Fruit fly (Drosophila melanogaster): ENCODE results near the gene Lgr4.

The Lgr4 gene

DNA sequence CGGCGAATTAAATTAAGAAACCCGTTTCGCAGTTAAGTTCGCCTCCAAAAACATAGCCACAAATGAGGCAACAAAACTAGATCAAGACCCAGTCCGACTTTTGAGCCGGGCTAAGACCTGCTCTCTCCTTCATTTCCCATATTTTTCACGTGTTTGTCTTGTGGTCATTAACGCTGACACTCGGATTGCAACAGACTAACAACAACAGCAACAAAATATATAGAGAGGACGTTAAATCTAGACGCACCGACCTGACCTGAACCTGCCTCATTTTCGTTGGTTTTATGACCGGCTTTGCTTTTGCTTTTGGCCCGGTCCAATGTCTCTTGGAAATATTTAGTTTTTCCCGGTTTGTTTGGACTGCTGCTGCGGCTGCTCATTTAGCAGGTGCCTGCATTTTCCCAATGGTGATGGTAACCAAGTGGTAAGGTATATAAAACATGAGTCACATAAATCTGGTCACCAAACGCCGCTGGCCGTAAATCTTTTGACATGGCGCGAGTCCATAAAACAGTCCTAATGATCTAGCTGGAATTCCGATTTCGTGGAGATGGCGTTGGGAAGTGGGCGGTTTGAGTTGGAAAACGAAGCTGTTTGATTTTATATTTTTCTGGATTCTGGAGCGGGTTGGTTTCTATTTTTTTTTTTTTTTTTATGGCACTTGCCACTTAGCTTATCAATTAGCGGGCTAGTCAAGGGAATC is 38.7 kb upstream of the Lgr4 start:
- TF ChIP-seq CG8478 (optimal IDR thresholded peaks at IDR 0.05): no peak

DNA sequence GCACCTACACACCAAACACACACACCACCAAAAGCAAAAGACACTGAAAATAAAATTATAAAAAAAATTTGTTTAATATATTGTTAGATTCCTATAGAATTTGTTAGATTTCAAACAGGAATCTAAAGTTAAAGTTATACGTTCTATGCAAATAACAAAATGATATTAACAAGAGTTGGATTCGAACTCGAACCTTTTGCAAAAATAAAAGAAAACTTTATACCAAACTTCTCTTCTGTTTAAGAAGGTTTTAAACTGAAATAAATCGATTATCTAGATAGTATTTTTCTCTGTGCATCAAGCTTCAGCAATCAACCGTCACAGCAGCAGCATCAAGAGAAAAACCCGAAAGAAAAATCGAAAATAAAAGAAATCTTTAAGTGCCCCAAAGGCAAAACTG is 37.5 kb upstream of the Lgr4 start:
- TF ChIP-seq CG8478 (optimal IDR thresholded peaks at IDR 0.05) (no peak), usp (GFP tag; optimal IDR thresholded peaks at IDR 0.05) (no peak), psq (optimal IDR thresholded peaks at IDR 0.05) (no peak), Dll (optimal IDR thresholded peaks at IDR 0.05) (no peak), pan (optimal IDR thresholded peaks at IDR 0.05) (no peak), EcR (GFP tag; optimal IDR thresholded peaks at IDR 0.05) (no peak)

DNA sequence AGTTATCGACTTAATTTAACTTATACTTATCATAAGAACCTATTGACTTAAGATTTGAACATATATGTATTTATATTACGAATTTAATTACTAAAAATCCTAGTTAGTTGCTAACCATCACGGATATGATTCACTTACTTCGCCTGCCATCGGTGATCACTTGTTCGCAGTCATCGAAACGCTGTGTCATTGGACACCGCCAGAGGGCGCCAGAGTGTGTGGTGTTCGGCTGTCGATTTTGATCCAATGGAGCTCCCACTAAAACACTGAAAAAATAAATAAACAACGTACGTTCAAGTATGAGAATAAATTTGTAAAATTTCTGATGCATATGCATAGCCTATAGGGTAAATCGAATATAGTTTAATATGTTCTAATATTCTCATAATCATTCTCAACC is 35.9 kb upstream of the Lgr4 start:
- TF ChIP-seq CG8478 (optimal IDR thresholded peaks at IDR 0.05) (no peak), psq (optimal IDR thresholded peaks at IDR 0.05) (no peak), EcR (GFP tag; optimal IDR thresholded peaks at IDR 0.05) (no peak), pan (optimal IDR thresholded peaks at IDR 0.05) (no peak), usp (GFP tag; optimal IDR thresholded peaks at IDR 0.05) (no peak), Dll (optimal IDR thresholded peaks at IDR 0.05) (no peak)

DNA sequence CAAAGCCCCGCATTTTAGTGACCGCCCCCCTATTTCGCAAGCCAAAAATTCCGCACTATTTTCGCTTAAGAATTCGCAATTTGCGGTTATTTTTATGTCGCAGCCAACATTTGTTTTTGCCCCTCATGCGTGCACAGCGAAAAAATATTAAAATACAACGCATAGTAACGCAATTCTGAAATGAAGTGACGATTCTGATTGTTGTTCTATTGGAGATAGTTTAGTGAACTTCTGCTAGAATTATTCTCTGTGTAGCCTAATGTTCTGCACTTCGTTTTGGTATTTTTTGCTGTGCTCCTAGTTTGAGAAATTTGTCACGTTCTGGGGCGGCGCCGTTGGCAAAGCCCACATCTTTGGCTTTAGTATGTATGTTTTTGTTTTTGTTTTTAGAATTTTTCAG is 32.9 kb upstream of the Lgr4 start:
- no peak for TF ChIP-seq Dll (optimal IDR thresholded peaks at IDR 0.05)

DNA sequence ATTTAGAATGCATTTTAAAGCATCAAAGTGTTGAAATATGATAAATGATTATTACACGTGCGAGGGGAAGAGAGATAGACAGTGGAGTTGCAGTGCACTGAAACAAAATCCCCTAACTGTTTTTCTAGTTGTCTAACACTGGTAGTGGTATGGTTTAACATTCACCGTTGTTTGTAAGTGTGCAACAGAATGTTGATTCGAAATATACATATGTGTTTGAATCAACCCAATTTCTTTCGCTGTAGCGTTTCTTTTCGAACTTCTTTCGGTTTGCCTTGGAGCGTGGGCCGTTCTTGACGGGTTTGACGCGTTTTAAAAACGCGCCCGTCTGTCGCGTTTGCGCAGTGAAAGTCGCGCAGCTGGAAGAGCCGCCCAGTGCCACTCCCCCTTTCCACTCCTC is 32.3 kb upstream of the Lgr4 start:
- no peak for TF ChIP-seq EcR (GFP tag; optimal IDR thresholded peaks at IDR 0.05)
- no peak for TF ChIP-seq psq (optimal IDR thresholded peaks at IDR 0.05)
- TF ChIP-seq usp (GFP tag; optimal IDR thresholded peaks at IDR 0.05): no peak
- TF ChIP-seq Dll (optimal IDR thresholded peaks at IDR 0.05): no peak
- no peak for TF ChIP-seq pan (optimal IDR thresholded peaks at IDR 0.05)
- TF ChIP-seq CG8478 (optimal IDR thresholded peaks at IDR 0.05): no peak

DNA sequence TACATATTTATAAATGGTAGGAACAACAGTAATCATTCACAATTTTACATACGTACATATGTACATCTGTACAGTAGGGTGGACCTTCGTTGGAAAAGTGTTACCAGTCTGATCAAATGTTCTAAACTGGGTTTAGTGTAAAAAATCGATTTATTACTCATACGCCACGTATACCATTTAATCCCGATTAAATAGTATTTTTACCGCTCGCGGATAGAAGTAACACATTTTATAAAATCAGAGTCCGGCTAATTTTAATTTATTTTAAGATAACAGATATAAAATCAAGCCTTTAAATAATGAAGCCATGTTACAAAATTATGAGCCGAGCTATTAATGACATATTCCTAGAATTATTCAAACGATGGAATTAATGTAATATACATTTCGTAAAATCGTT is 31.5 kb upstream of the Lgr4 start:
- no peak for TF ChIP-seq pan (optimal IDR thresholded peaks at IDR 0.05)
- no peak for TF ChIP-seq EcR (GFP tag; optimal IDR thresholded peaks at IDR 0.05)
- no peak for TF ChIP-seq Dll (optimal IDR thresholded peaks at IDR 0.05)
- no peak for TF ChIP-seq CG8478 (optimal IDR thresholded peaks at IDR 0.05)
- no peak for TF ChIP-seq psq (optimal IDR thresholded peaks at IDR 0.05)
- no peak for TF ChIP-seq usp (GFP tag; optimal IDR thresholded peaks at IDR 0.05)

DNA sequence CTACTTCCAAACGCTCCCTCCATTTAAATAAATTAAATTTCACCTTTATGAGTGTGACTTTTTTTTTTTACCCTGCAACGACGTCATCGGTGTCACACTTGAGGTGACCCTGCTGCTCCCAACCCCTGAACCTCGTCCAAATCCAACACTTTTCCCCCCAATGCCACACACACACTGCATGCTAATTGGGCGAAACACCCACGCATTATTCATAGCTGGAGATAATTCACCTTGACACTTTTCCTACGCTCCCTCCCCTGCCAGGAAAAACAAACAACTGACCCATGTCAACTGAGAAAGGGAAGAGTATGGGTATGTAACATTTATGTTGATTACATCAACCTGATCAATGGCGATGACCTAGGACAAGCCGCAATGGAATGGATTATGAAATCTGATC is 30.3 kb upstream of the Lgr4 start:
- TF ChIP-seq pan (optimal IDR thresholded peaks at IDR 0.05): no peak
- TF ChIP-seq usp (GFP tag; optimal IDR thresholded peaks at IDR 0.05): no peak
- TF ChIP-seq EcR (GFP tag; optimal IDR thresholded peaks at IDR 0.05): no peak
- no peak for TF ChIP-seq CG8478 (optimal IDR thresholded peaks at IDR 0.05)
- TF ChIP-seq psq (optimal IDR thresholded peaks at IDR 0.05): no peak
- no peak for TF ChIP-seq Dll (optimal IDR thresholded peaks at IDR 0.05)

DNA sequence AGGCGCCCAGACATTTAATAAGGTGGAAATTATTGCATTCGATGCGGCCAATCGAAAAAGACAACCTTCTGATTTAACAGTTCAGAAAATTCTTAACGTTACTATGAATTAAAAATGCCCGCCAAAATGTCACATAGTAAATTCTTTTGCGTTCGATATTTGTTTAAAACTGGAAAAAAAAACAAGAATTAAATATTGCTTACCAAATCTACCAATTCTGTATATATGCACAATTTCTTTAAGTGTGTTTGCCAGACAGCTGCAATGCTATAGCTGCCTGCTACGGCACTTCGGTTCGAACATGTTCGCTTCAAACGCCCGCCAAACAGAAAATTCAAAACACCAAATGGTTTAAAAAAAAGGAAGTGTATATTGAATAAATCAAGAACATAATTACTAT is 25.1 kb upstream of the Lgr4 start:
- TF ChIP-seq Dll (optimal IDR thresholded peaks at IDR 0.05) (no peak), EcR (GFP tag; optimal IDR thresholded peaks at IDR 0.05) (no peak), CG8478 (optimal IDR thresholded peaks at IDR 0.05) (no peak), pan (optimal IDR thresholded peaks at IDR 0.05) (no peak), psq (optimal IDR thresholded peaks at IDR 0.05) (no peak)

DNA sequence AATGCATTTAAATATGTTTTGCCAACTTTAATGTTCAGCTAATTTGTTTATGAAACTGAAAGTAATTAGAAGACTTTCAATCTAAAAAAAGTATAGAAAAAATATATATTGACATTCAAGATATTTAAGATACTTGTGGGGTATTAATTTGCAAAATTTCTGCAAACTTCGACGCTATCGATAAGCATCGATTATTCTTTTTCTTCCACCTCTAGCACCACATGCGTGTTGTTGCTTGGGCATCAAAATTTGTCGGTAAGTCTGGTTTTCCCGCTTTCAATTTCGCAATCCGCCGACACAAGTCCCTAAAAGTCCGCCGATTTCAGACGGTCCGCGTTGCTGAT is 23.1 kb upstream of the Lgr4 start, which contains the start of gene REG:
Gene REG, plus strand, starts transcription at position 188 of the 344 bp plus-strand sequence.
- no peak for TF ChIP-seq usp (GFP tag; optimal IDR thresholded peaks at IDR 0.05)
- no peak for TF ChIP-seq EcR (GFP tag; optimal IDR thresholded peaks at IDR 0.05)
- TF ChIP-seq Dll (optimal IDR thresholded peaks at IDR 0.05): no peak
- TF ChIP-seq pan (optimal IDR thresholded peaks at IDR 0.05): no peak
- no peak for TF ChIP-seq psq (optimal IDR thresholded peaks at IDR 0.05)
- no peak for TF ChIP-seq CG8478 (optimal IDR thresholded peaks at IDR 0.05)

DNA sequence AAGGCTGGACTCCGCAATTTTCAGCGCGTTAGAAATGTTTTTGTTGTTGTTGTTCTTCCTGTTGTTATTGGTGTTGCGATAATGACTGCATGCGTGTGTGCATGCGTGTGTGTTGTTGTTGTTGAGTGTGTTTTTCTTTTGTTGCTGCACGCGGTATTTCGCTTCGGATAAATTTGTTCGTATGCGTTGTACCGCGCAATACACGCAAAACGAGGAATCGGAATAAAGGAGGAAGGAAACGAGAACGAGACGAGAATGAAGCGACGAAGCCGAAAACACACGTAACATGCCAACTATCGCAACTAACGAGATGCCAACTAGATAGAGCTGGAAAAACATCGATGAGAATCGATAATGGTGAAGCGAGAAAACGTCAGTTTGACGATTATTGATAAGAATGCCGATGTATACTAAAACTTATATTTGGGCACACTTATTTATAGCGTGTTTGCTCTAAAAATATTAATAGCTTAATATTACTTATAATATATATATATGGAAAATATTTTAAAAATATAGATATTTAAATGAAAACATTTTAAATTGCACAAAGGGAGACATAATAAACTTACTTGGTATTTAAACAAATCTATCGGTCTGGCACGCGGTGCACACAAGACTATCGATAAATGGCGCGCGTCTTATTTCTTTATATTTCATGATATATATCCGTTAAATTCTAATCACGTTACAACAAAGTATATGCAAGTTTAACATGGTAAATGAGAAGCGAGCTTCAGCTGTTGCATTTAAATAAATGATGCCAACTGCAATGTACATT is 22.6 kb upstream of the Lgr4 start, which contains the start of gene sno:
Gene sno, minus strand, starts transcription at position 318 of the 781 bp plus-strand sequence.
- no peak for TF ChIP-seq CG8478 (optimal IDR thresholded peaks at IDR 0.05)
- no peak for TF ChIP-seq psq (optimal IDR thresholded peaks at IDR 0.05)
- TF ChIP-seq Dll (optimal IDR thresholded peaks at IDR 0.05): no peak
- no peak for TF ChIP-seq EcR (GFP tag; optimal IDR thresholded peaks at IDR 0.05)
- no peak for TF ChIP-seq pan (optimal IDR thresholded peaks at IDR 0.05)
- TF ChIP-seq usp (GFP tag; optimal IDR thresholded peaks at IDR 0.05): no peak

DNA sequence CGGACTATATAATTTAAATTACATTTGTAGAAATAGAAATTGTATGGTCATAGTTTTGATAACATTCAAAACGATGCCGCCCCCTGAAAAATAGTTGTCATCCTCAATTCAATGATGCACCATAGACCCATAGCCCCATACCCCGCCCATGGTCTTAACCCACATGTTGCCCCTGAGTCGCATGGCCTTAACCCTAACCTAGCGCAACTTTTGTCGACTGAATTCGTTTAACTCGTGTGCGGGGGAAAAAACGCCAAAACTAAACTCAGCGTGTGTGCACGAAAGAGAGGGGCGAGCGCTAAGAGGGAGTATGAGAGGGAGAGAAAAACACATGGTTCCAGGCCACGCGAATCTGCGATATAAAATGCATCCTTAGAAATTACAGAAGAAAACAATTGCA is 21.5 kb upstream of the Lgr4 start:
- no peak for TF ChIP-seq Dll (optimal IDR thresholded peaks at IDR 0.05)
- no peak for TF ChIP-seq EcR (GFP tag; optimal IDR thresholded peaks at IDR 0.05)
- no peak for TF ChIP-seq psq (optimal IDR thresholded peaks at IDR 0.05)
- TF ChIP-seq usp (GFP tag; optimal IDR thresholded peaks at IDR 0.05): no peak
- no peak for TF ChIP-seq CG8478 (optimal IDR thresholded peaks at IDR 0.05)
- no peak for TF ChIP-seq pan (optimal IDR thresholded peaks at IDR 0.05)

DNA sequence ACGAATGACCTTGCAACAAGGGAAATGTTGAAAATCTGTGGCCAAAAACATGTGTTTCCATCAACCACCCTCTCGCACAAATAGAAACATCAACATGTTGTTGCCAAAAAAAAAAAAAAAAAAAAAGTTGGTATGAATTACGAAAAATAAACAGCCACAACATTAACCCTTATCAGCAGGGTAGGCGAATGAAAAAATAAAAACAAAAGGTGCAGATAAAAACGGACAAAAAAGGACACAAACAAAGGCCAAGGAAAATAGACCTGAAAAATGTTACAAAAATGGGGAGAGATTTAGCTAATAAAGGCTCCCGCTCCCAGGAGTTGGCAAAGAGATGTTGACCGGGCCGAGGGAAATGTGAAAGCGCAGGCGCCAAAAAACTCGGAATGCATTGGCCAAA is 20.4 kb upstream of the Lgr4 start:
- TF ChIP-seq CG8478 (optimal IDR thresholded peaks at IDR 0.05): no peak
- no peak for TF ChIP-seq Dll (optimal IDR thresholded peaks at IDR 0.05)
- TF ChIP-seq EcR (GFP tag; optimal IDR thresholded peaks at IDR 0.05): no peak
- TF ChIP-seq pan (optimal IDR thresholded peaks at IDR 0.05): no peak
- no peak for TF ChIP-seq usp (GFP tag; optimal IDR thresholded peaks at IDR 0.05)
- no peak for TF ChIP-seq psq (optimal IDR thresholded peaks at IDR 0.05)

DNA sequence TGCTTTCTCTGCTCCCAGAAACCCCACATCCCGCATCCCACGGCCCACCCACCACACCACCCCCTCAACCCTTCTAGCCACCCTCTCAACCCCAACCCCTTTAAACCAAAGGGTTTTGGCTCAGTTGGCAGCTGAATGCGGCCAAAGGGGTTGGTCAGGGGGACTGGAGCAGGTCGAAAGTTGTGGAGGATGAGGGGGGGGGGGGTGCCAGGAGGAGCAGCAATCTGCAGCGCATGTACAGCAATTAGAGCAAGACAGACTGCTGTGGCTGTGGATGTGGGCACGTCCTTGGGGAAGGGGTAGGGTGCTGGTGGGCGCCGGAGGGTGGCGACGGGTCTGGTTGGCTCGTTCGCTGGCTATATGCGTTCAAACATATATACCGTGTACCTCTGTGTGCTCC is 19.6 kb upstream of the Lgr4 start:
- TF ChIP-seq usp (GFP tag; optimal IDR thresholded peaks at IDR 0.05): no peak
- no peak for TF ChIP-seq Dll (optimal IDR thresholded peaks at IDR 0.05)
- no peak for TF ChIP-seq pan (optimal IDR thresholded peaks at IDR 0.05)
- TF ChIP-seq EcR (GFP tag; optimal IDR thresholded peaks at IDR 0.05): no peak
- no peak for TF ChIP-seq CG8478 (optimal IDR thresholded peaks at IDR 0.05)
- no peak for TF ChIP-seq psq (optimal IDR thresholded peaks at IDR 0.05)
